Fruit fly (Drosophila melanogaster): ENCODE measurements around the gene Lcp65Ab2.
A peak's percentile ranks its signal among the peaks of the same experiment; 100 is the strongest.

The Lcp65Ab2 gene

DNA sequence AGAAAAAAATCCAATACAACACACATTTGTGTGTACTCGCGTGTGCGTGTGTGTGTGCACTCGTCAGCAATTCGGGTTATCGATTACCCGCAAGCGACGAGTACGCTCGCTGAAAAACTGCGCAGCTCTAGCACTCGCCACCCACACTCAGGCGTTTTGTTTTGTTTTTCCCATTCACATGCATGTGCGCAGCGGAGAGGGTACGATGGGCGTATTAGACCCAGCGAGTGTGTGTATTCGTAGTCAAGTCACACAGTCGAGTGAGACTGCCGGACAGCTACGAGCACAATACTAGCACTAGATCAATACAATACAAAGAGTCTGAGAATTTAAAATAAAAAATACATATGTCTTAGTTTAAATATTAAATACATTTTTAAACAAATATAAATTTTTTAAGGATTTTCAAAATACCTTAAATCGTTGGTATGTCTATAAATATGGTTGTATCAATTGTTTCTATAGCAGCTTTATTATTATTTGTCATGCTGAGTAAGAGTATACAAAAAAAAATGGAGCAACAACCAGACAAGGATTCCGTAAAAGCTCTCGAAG is 38.5 kb downstream of the Lcp65Ab2 start, which contains the start of the genes D19B and CG43293 (continued):
- TF ChIP-seq NC2α (GFP tag; optimal IDR thresholded peaks at IDR 0.05) (peak; percentile 45), MTF-1 (GFP tag; optimal IDR thresholded peaks at IDR 0.05; ENCODE audit: borderline replicate concordance) (peak; percentile 82), CG3407 (GFP tag; optimal IDR thresholded peaks at IDR 0.05) (peak; percentile 65), ewg (GFP tag; optimal IDR thresholded peaks at IDR 0.05) (peak; percentile 90), HHEX (GFP tag; optimal IDR thresholded peaks at IDR 0.05) (peak; percentile 84), pros (GFP tag; optimal IDR thresholded peaks at IDR 0.05) (no peak), CG2889 (GFP tag; IDR thresholded peaks at IDR 0.05) (peak; percentile 88), dati (GFP tag; IDR thresholded peaks at IDR 0.05) (peak; percentile 57; the same call in 1 of the 2 replicates), bigmax (GFP tag; optimal IDR thresholded peaks at IDR 0.05) (peak; percentile 11), CG5245 (GFP tag; optimal IDR thresholded peaks at IDR 0.05) (peak; percentile 84), CG15696 (tag; optimal IDR thresholded peaks at IDR 0.05) (peak; percentile 58), grn (GFP tag; optimal IDR thresholded peaks at IDR 0.05) (no peak), CG17568 (GFP tag; optimal IDR thresholded peaks at IDR 0.05) (no peak), Stat92E (GFP tag; optimal IDR thresholded peaks at IDR 0.05) (no peak), tgo (GFP tag; IDR thresholded peaks at IDR 0.05) (peak; percentile 92), CG7786 (GFP tag; optimal IDR thresholded peaks at IDR 0.05) (peak; percentile 84), CG31365 (tag; optimal IDR thresholded peaks at IDR 0.05) (peak; percentile 58), fd64A (GFP tag; optimal IDR thresholded peaks at IDR 0.05) (peak; percentile 64), Med (GFP tag) (peak; percentile 99), amos (GFP tag; IDR thresholded peaks at IDR 0.05; ENCODE audit: partially characterized antibody) (peak; percentile 55; the same call in 1 of the 2 replicates), Rx (GFP tag; IDR thresholded peaks at IDR 0.05) (peak; percentile 84), Mad (GFP tag; optimal IDR thresholded peaks at IDR 0.05) (peak; percentile 87), CG1529 (GFP tag; optimal IDR thresholded peaks at IDR 0.05) (peak; percentile 72), CG6175 (GFP tag; IDR thresholded peaks at IDR 0.05) (peak; percentile 86; the same call in 2 of the 3 replicates), gt (GFP tag; IDR thresholded peaks at IDR 0.05) (no peak), cwo (GFP tag; optimal IDR thresholded peaks at IDR 0.05) (peak; percentile 81), CG12659 (GFP tag; optimal IDR thresholded peaks at IDR 0.05) (peak; percentile 95), wdn (GFP tag; IDR thresholded peaks at IDR 0.05) (peak; percentile 87), Ets65A (GFP tag) (peak; percentile 98), scrt (GFP tag; optimal IDR thresholded peaks at IDR 0.05) (peak; percentile 73), CG6765 (GFP tag; optimal IDR thresholded peaks at IDR 0.05) (peak; percentile 81), gfzf (GFP tag; optimal IDR thresholded peaks at IDR 0.05) (peak; percentile 21), NfI (GFP tag; optimal IDR thresholded peaks at IDR 0.05) (peak; percentile 91), hb (GFP tag; IDR thresholded peaks at IDR 0.05; ENCODE audit: partially characterized antibody) (no peak), emc (GFP tag; optimal IDR thresholded peaks at IDR 0.05) (peak; percentile 31), Max (GFP tag; optimal IDR thresholded peaks at IDR 0.05) (peak; percentile 78), ro (GFP tag; IDR thresholded peaks at IDR 0.05) (peak; percentile 77), CG11093 (GFP tag; IDR thresholded peaks at IDR 0.05) (peak; percentile 82; the same call in 2 of the 3 replicates), Lpt (GFP tag; optimal IDR thresholded peaks at IDR 0.05) (no peak), Ssrp (tag; optimal IDR thresholded peaks at IDR 0.05) (peak; percentile 81), CG4282 (GFP tag; optimal IDR thresholded peaks at IDR 0.05) (peak; percentile 70), kni (GFP tag; optimal IDR thresholded peaks at IDR 0.05) (no peak), CG11695 (GFP tag; IDR thresholded peaks at IDR 0.05) (peak; percentile 90), CG8281 (tag; optimal IDR thresholded peaks at IDR 0.05) (peak; percentile 61), BEAF-32 (GFP tag; optimal IDR thresholded peaks at IDR 0.05) (peak; percentile 43), CG34376 (GFP tag; optimal IDR thresholded peaks at IDR 0.05) (peak; percentile 69), nerfin-1 (tag; optimal IDR thresholded peaks at IDR 0.05) (peak; percentile 58), CG13775 (GFP tag; optimal IDR thresholded peaks at IDR 0.05) (peak; percentile 89), CG9727 (GFP tag; optimal IDR thresholded peaks at IDR 0.05) (peak; percentile 86)

Data from whole organism, embryonic.